Worm (Caenorhabditis elegans) whole organism, early embryonic: ENCODE measurements around the gene C31H1.2.

ENCODE experiments used
- ceh-13 ChIP-seq: fragments of 200-800 bp; sonication (Bioruptor generic); optimal IDR thresholded peaks from 2 replicates; lab custom pipeline; 2018; ENCODE audit warnings: mild to moderate bottlenecking, missing genetic modification characterization, missing compliant biosample characterization
- ets-7 ChIP-seq: sonication (generic microtip); optimal IDR thresholded peaks from 2 replicates; lab custom pipeline; 2016; ENCODE audit warnings: missing genotype, missing genetic modification characterization, missing compliant biosample characterization
- hmg-4 ChIP-seq: fragments of 200-800 bp; sonication (Bioruptor generic); optimal IDR thresholded peaks from 2 replicates; lab custom pipeline; 2018; ENCODE audit warnings: mild to moderate bottlenecking, missing genetic modification characterization, missing compliant biosample characterization
- hnd-1 ChIP-seq: sonication (generic microtip); optimal IDR thresholded peaks from 2 replicates; lab custom pipeline; 2016; ENCODE audit warnings: missing genetic modification characterization, missing compliant biosample characterization
- scrt-1 ChIP-seq: fragments of 200-800 bp; sonication (Bioruptor generic); IDR thresholded peaks from 2 replicates; pipeline ENCODE4 v1.3.6; 2022; ENCODE audit warnings: missing genetic modification characterization, missing compliant biosample characterization

ce11 chrIV:5764392-5764791 lies 26.7 kb upstream of the C31H1.2 start:
- TF ChIP-seq ets-7 (tag; lab: Kevin White, UChicago), result no peak
- TF ChIP-seq hmg-4 (GFP tag; lab: Kevin White, UChicago), result no peak
- TF ChIP-seq hnd-1 (tag; lab: Kevin White, UChicago), result no peak
- TF ChIP-seq ceh-13 (GFP tag; lab: Kevin White, UChicago), result no peak
- TF ChIP-seq scrt-1 (GFP tag; lab: Robert Waterston, UW), result no peak
